Fruit fly (Drosophila melanogaster) whole organism, embryonic: ENCODE results near the gene CG42591.

ENCODE experiments used
- ATbp ChIP-seq: fragments of 200-800 bp; sonication (Bioruptor generic); optimal IDR thresholded peaks from 2 replicates; lab custom pipeline; 2017; ENCODE audit warnings: missing biosample characterization, mild to moderate bottlenecking, missing genetic modification characterization, missing genetic modification reagents
- B-H1 ChIP-seq: fragments of 200-800 bp; sonication (Bioruptor generic); IDR thresholded peaks from 3 replicates; pipeline ENCODE4 v1.3.6; 2022; ENCODE audit warnings: missing biosample characterization, missing genetic modification characterization
- Bteb2 ChIP-seq: fragments of 200-800 bp; sonication (Bioruptor generic); optimal IDR thresholded peaks from 2 replicates; lab custom pipeline; 2016; ENCODE audit warnings: missing biosample characterization, missing genetic modification characterization
- CG10147 ChIP-seq: fragments of 200-800 bp; sonication (Bioruptor generic); optimal IDR thresholded peaks from 2 replicates; lab custom pipeline; 2019; ENCODE audit warnings: missing biosample characterization, mild to moderate bottlenecking, missing genetic modification characterization, moderate library complexity
- CG10654 ChIP-seq: fragments of 200-800 bp; sonication (Bioruptor generic); optimal IDR thresholded peaks from 2 replicates; lab custom pipeline; 2016; ENCODE audit warnings: missing biosample characterization, missing genetic modification characterization
- CG11085 ChIP-seq: fragments of 200-800 bp; sonication (Bioruptor generic); IDR thresholded peaks from 2 replicates; pipeline ENCODE4 v1.3.6; 2022; ENCODE audit warnings: missing biosample characterization, missing genetic modification characterization
- CG12104 ChIP-seq: fragments of 200-800 bp; sonication (Bioruptor generic); optimal IDR thresholded peaks from 3 replicates; lab custom pipeline; 2016; ENCODE audit warnings: missing biosample characterization, missing genetic modification characterization
- CG12299 ChIP-seq: fragments of 200-800 bp; sonication (Bioruptor generic); optimal IDR thresholded peaks from 2 replicates; lab custom pipeline; 2018; ENCODE audit warnings: missing biosample characterization, mild to moderate bottlenecking, missing genetic modification characterization
- CG17612 ChIP-seq: fragments of 200-800 bp; sonication (Bioruptor generic); IDR thresholded peaks from 2 replicates; pipeline ENCODE4 v1.3.6; 2022; ENCODE audit warnings: missing biosample characterization, missing genetic modification characterization
- CG17829 ChIP-seq: fragments of 200-800 bp; optimal IDR thresholded peaks from 2 replicates; lab custom pipeline; 2019; ENCODE audit warnings: missing biosample characterization, mild to moderate bottlenecking, missing genetic modification characterization, moderate library complexity
- CG18764 ChIP-seq: fragments of 200-800 bp; sonication (Bioruptor generic); optimal IDR thresholded peaks from 3 replicates; lab custom pipeline; 2016; ENCODE audit warnings: missing biosample characterization, missing genetic modification characterization
- CG2678 ChIP-seq: fragments of 200-800 bp; sonication (Bioruptor generic); optimal IDR thresholded peaks from 3 replicates; lab custom pipeline; 2019; ENCODE audit warnings: missing biosample characterization, mild to moderate bottlenecking, missing genetic modification characterization, moderate library complexity
- CG2889 ChIP-seq: fragments of 200-800 bp; sonication (Bioruptor generic); IDR thresholded peaks from 3 replicates; pipeline ENCODE4 v1.3.6; 2022; ENCODE audit warnings: missing biosample characterization, missing genetic modification characterization
- CG30020 ChIP-seq: fragments of 200-800 bp; optimal IDR thresholded peaks from 2 replicates; lab custom pipeline; 2019; ENCODE audit warnings: missing biosample characterization, mild to moderate bottlenecking, missing genetic modification characterization, moderate library complexity
- CG33557 ChIP-seq: fragments of 200-800 bp; sonication (Bioruptor generic); optimal IDR thresholded peaks from 2 replicates; lab custom pipeline; 2019; ENCODE audit warnings: missing biosample characterization, mild to moderate bottlenecking, missing genetic modification characterization, moderate library complexity
- CG3995 ChIP-seq: fragments of 200-800 bp; sonication (Bioruptor generic); optimal IDR thresholded peaks from 3 replicates; lab custom pipeline; 2016; ENCODE audit warnings: missing biosample characterization, missing genetic modification characterization
- CG4404 ChIP-seq: fragments of 200-800 bp; sonication (Bioruptor generic); IDR thresholded peaks from 2 replicates; pipeline ENCODE4 v1.3.6; 2022; ENCODE audit warnings: missing biosample characterization, missing genetic modification characterization
- CG5180 ChIP-seq: fragments of 200-800 bp; sonication (Bioruptor generic); optimal IDR thresholded peaks from 3 replicates; lab custom pipeline; 2017; ENCODE audit warnings: missing biosample characterization, missing genetic modification characterization, mild to moderate bottlenecking, moderate library complexity, missing genetic modification reagents
- CG5245 ChIP-seq: fragments of 200-800 bp; sonication (Bioruptor generic); optimal IDR thresholded peaks from 3 replicates; lab custom pipeline; 2016; ENCODE audit warnings: missing biosample characterization, missing genetic modification characterization
- CG6254 ChIP-seq: fragments of 200-800 bp; sonication (Bioruptor generic); optimal IDR thresholded peaks from 3 replicates; lab custom pipeline; 2017; ENCODE audit warnings: mild to moderate bottlenecking, missing biosample characterization, missing genetic modification reagents, missing genetic modification characterization
- CG6791 ChIP-seq: fragments of 200-800 bp; sonication (Bioruptor generic); IDR thresholded peaks from 3 replicates; pipeline ENCODE4 v1.3.6; 2022; ENCODE audit warnings: missing biosample characterization, missing genetic modification characterization; ENCODE audit not compliant: partially characterized antibody
- CG6813 ChIP-seq: fragments of 200-800 bp; sonication (Bioruptor generic); optimal IDR thresholded peaks from 2 replicates; lab custom pipeline; 2017; ENCODE audit warnings: missing biosample characterization, missing genetic modification characterization, mild to moderate bottlenecking, moderate library complexity, missing genetic modification reagents
- CG7745 ChIP-seq: fragments of 200-800 bp; sonication (Bioruptor generic); optimal IDR thresholded peaks from 2 replicates; lab custom pipeline; 2018; ENCODE audit warnings: missing biosample characterization, mild to moderate bottlenecking, missing genetic modification characterization, moderate library complexity
- CG7963 ChIP-seq: fragments of 200-800 bp; sonication (Bioruptor generic); IDR thresholded peaks from 3 replicates; pipeline ENCODE4 v1.3.6; 2022; ENCODE audit warnings: missing biosample characterization, missing genetic modification characterization; ENCODE audit not compliant: partially characterized antibody
- CG7987 ChIP-seq: fragments of 200-800 bp; sonication (Bioruptor generic); optimal IDR thresholded peaks from 2 replicates; lab custom pipeline; 2018; ENCODE audit warnings: missing biosample characterization, mild to moderate bottlenecking, missing genetic modification characterization, moderate library complexity
- CG9437 ChIP-seq: fragments of 200-800 bp; sonication (Bioruptor generic); optimal IDR thresholded peaks from 2 replicates; lab custom pipeline; 2018; ENCODE audit warnings: missing biosample characterization, mild to moderate bottlenecking, missing genetic modification characterization
- CG9727 ChIP-seq: fragments of 200-800 bp; sonication (Bioruptor generic); optimal IDR thresholded peaks from 3 replicates; lab custom pipeline; 2017; ENCODE audit warnings: missing biosample characterization, mild to moderate bottlenecking, missing genetic modification characterization
- Dek ChIP-seq: fragments of 200-800 bp; sonication (Bioruptor generic); optimal IDR thresholded peaks from 3 replicates; lab custom pipeline; 2019; ENCODE audit warnings: missing biosample characterization, mild to moderate bottlenecking, missing genetic modification characterization, moderate library complexity
- Fer2 ChIP-seq: fragments of 200-800 bp; sonication (Bioruptor generic); optimal IDR thresholded peaks from 2 replicates; lab custom pipeline; 2018; ENCODE audit warnings: missing biosample characterization, mild to moderate bottlenecking, missing genetic modification characterization, moderate library complexity
- MTF-1 ChIP-seq: fragments of 200-800 bp; sonication (Bioruptor generic); optimal IDR thresholded peaks from 2 replicates; lab custom pipeline; 2018; ENCODE audit warnings: missing biosample characterization, mild to moderate bottlenecking, missing genetic modification characterization, borderline replicate concordance
- Poxn ChIP-seq: fragments of 200-800 bp; sonication (Bioruptor generic); IDR thresholded peaks from 2 replicates; pipeline ENCODE4 v1.3.6; 2022; ENCODE audit warnings: missing biosample characterization, missing genetic modification characterization
- Rx ChIP-seq: fragments of 200-800 bp; sonication (Bioruptor generic); IDR thresholded peaks from 2 replicates; pipeline ENCODE4 v1.3.6; 2022; ENCODE audit warnings: missing biosample characterization, missing genetic modification characterization
- Sin3A ChIP-seq: fragments of >200 bp; optimal IDR thresholded peaks from 2 replicates; lab custom pipeline; 2018
- Sox100B ChIP-seq: fragments of 200-800 bp; sonication (Bioruptor generic); optimal IDR thresholded peaks from 3 replicates; lab custom pipeline; 2018; ENCODE audit warnings: missing biosample characterization, mild to moderate bottlenecking, missing genetic modification characterization
- Sry-β ChIP-seq: fragments of 200-800 bp; sonication (Bioruptor generic); optimal IDR thresholded peaks from 2 replicates; lab custom pipeline; 2018; ENCODE audit warnings: missing biosample characterization, mild to moderate bottlenecking, missing genetic modification characterization, moderate library complexity
- Xbp1 ChIP-seq: fragments of 200-800 bp; sonication (Bioruptor generic); optimal IDR thresholded peaks from 3 replicates; lab custom pipeline; 2016; ENCODE audit warnings: missing biosample characterization, mild to moderate bottlenecking, missing genetic modification characterization
- aop ChIP-seq: fragments of 200-800 bp; sonication (Bioruptor generic); IDR thresholded peaks from 2 replicates; pipeline ENCODE4 v1.3.6; 2022; ENCODE audit warnings: missing biosample characterization, missing genetic modification characterization
- chif ChIP-seq, 2 experiments: fragments of 200-800 bp; sonication (Bioruptor generic); optimal IDR thresholded peaks; 3 replicates each; lab custom pipeline; 2016; ENCODE audit warnings: missing biosample characterization in 2 of 2, missing genetic modification characterization in 2 of 2
- disco-r ChIP-seq: fragments of 200-800 bp; sonication (Bioruptor generic); optimal IDR thresholded peaks from 2 replicates; lab custom pipeline; 2016; ENCODE audit warnings: missing biosample characterization, missing genetic modification characterization
- fd102C ChIP-seq: fragments of 200-800 bp; sonication (Bioruptor generic); optimal IDR thresholded peaks from 2 replicates; lab custom pipeline; 2018; ENCODE audit warnings: missing biosample characterization, mild to moderate bottlenecking, missing genetic modification characterization, moderate library complexity
- fru ChIP-seq: fragments of >200 bp; optimal IDR thresholded peaks from 2 replicates; lab custom pipeline; 2017
- hbn ChIP-seq: fragments of 200-800 bp; sonication (Bioruptor generic); IDR thresholded peaks from 2 replicates; pipeline ENCODE4 v1.3.6; 2022; ENCODE audit warnings: missing biosample characterization, missing genetic modification characterization; ENCODE audit not compliant: partially characterized antibody
- sim ChIP-seq: fragments of 200-800 bp; sonication (Bioruptor generic); IDR thresholded peaks from 2 replicates; pipeline ENCODE4 v1.3.6; 2022; ENCODE audit warnings: missing biosample characterization, missing genetic modification characterization
- sna ChIP-seq: fragments of 200-800 bp; sonication (Bioruptor generic); IDR thresholded peaks from 2 replicates; pipeline ENCODE4 v1.3.6; 2022; ENCODE audit warnings: missing biosample characterization, missing genetic modification characterization; ENCODE audit not compliant: partially characterized antibody
- sob ChIP-seq: fragments of 200-800 bp; sonication (Bioruptor generic); IDR thresholded peaks from 2 replicates; pipeline ENCODE4 v1.3.6; 2022; ENCODE audit warnings: missing biosample characterization, missing genetic modification characterization
- sr ChIP-seq: fragments of 200-800 bp; sonication (Bioruptor generic); IDR thresholded peaks from 3 replicates; pipeline ENCODE4 v1.3.6; 2022; ENCODE audit warnings: missing biosample characterization, missing genetic modification characterization
- tap ChIP-seq: fragments of 200-800 bp; optimal IDR thresholded peaks from 3 replicates; lab custom pipeline; 2019; ENCODE audit warnings: missing biosample characterization, mild to moderate bottlenecking, missing genetic modification characterization, moderate library complexity
- tna ChIP-seq: fragments of 200-800 bp; sonication (Bioruptor generic); IDR thresholded peaks from 2 replicates; pipeline ENCODE4 v1.3.6; 2022; ENCODE audit warnings: missing biosample characterization, missing genetic modification characterization; ENCODE audit not compliant: partially characterized antibody
- twi ChIP-seq: fragments of 200-800 bp; optimal IDR thresholded peaks from 2 replicates; lab custom pipeline; 2019; ENCODE audit warnings: missing biosample characterization, mild to moderate bottlenecking, missing genetic modification characterization, moderate library complexity
- wdn ChIP-seq: fragments of 200-800 bp; sonication (Bioruptor generic); IDR thresholded peaks from 2 replicates; pipeline ENCODE4 v1.3.6; 2022; ENCODE audit warnings: missing biosample characterization, missing genetic modification characterization

Gene CG42591

dm6 chr3L:8065575-8066410 is 4.0 kb downstream of the CG42591 start (continued):
- no peak for TF ChIP-seq CG11085 (GFP tag; lab: Robert Waterston, UW)
- no peak for TF ChIP-seq CG17612 (GFP tag; lab: Robert Waterston, UW)
- peak; percentile 6 for TF ChIP-seq CG33557 (GFP tag; lab: Kevin White, UChicago)
- TF ChIP-seq wdn (GFP tag; lab: Robert Waterston, UW): no peak
- TF ChIP-seq CG7745: peak; percentile 100
- TF ChIP-seq Poxn (GFP tag; lab: Robert Waterston, UW): no peak
- no peak for TF ChIP-seq CG18764
- TF ChIP-seq Sry-β (GFP tag; lab: Kevin White, UChicago): no peak
- TF ChIP-seq tap (tag; lab: Kevin White, UChicago): peak; percentile 2
- peak; percentile 51 for TF ChIP-seq CG6254 (GFP tag; lab: Kevin White, UChicago)
- peak; percentile 16 for TF ChIP-seq Sox100B
- TF ChIP-seq aop: no peak
- TF ChIP-seq CG2678: peak; percentile 26
- TF ChIP-seq Dek (tag; lab: Kevin White, UChicago): no peak
- no peak for TF ChIP-seq Bteb2 (GFP tag; lab: Kevin White, UChicago)
- TF ChIP-seq Sin3A (lab: Kevin White, UChicago): no peak
- TF ChIP-seq CG30020 (tag; lab: Kevin White, UChicago): no peak
- no peak for TF ChIP-seq Xbp1 (GFP tag; lab: Kevin White, UChicago)
- no peak for TF ChIP-seq B-H1 (GFP tag; lab: Robert Waterston, UW)
- no peak for TF ChIP-seq sob (GFP tag; lab: Robert Waterston, UW)
- TF ChIP-seq sim (GFP tag; lab: Robert Waterston, UW): no peak
- no peak for TF ChIP-seq CG5180 (GFP tag; lab: Kevin White, UChicago)
- TF ChIP-seq twi: no peak
- TF ChIP-seq CG4404 (GFP tag; lab: Robert Waterston, UW): no peak
- TF ChIP-seq chif (GFP tag; optimal IDR thresholded peaks at IDR 0.05; lab: Kevin White, UChicago): no peak
- TF ChIP-seq sr (GFP tag; lab: Robert Waterston, UW): no peak
- TF ChIP-seq fru (lab: Kevin White, UChicago): no peak
- TF ChIP-seq CG6813 (GFP tag; lab: Kevin White, UChicago): no peak
- TF ChIP-seq CG10654 (GFP tag; lab: Kevin White, UChicago): no peak
- peak; percentile 3 for TF ChIP-seq CG17829
- TF ChIP-seq CG5245: no peak
- TF ChIP-seq Rx: no peak
- no peak for TF ChIP-seq fd102C (GFP tag; lab: Kevin White, UChicago)
- TF ChIP-seq hbn (GFP tag; lab: Robert Waterston, UW): peak; percentile 17; the same call in 1 of the 2 replicates
- TF ChIP-seq CG12104: no peak
- peak; percentile 90 for TF ChIP-seq CG7963 (GFP tag; lab: Robert Waterston, UW)
- TF ChIP-seq CG3995: no peak
- no peak for TF ChIP-seq CG9437
- no peak for TF ChIP-seq disco-r (GFP tag; lab: Kevin White, UChicago)
- TF ChIP-seq MTF-1: no peak
- TF ChIP-seq Fer2: no peak
- TF ChIP-seq ATbp (GFP tag; lab: Kevin White, UChicago): no peak
- peak; percentile 86 for TF ChIP-seq tna
- TF ChIP-seq CG12299 (tag; lab: Kevin White, UChicago): no peak
- no peak for TF ChIP-seq CG2889 (GFP tag; lab: Robert Waterston, UW)
- TF ChIP-seq sna (GFP tag; lab: Robert Waterston, UW): no peak
- TF ChIP-seq CG6791 (GFP tag; lab: Robert Waterston, UW): peak; percentile 96
- TF ChIP-seq CG7987 (GFP tag; lab: Kevin White, UChicago): no peak
- no peak for TF ChIP-seq CG9727
- TF ChIP-seq CG10147: no peak
